Fruit fly (Drosophila melanogaster) whole organism, pupa: Measurements from ENCODE around the gene Skel.
A peak's percentile ranks its signal among the peaks of the same experiment; 100 is the strongest.

Experiments
- CG10348 ChIP-seq: fragments of 200-800 bp; sonication (Bioruptor generic); IDR thresholded peaks from 2 replicates; pipeline ENCODE4 v1.3.6; 2022; ENCODE audit warnings: missing biosample characterization, missing genetic modification characterization
- CG12605 ChIP-seq: fragments of 200-800 bp; sonication (Bioruptor generic); IDR thresholded peaks from 2 replicates; pipeline ENCODE4 v1.3.6; 2022; ENCODE audit warnings: missing biosample characterization, missing genetic modification characterization
- CG13204 ChIP-seq: fragments of 200-800 bp; sonication (Bioruptor generic); optimal IDR thresholded peaks from 2 replicates; lab custom pipeline; 2018; ENCODE audit warnings: missing biosample characterization, mild to moderate bottlenecking, missing genetic modification characterization, moderate library complexity
- CG14655 ChIP-seq: fragments of 200-800 bp; sonication (Bioruptor generic); optimal IDR thresholded peaks from 3 replicates; lab custom pipeline; 2017; ENCODE audit warnings: mild to moderate bottlenecking, missing biosample characterization, missing genetic modification reagents, missing genetic modification characterization
- CG15710 ChIP-seq: fragments of 200-800 bp; sonication (Bioruptor generic); optimal IDR thresholded peaks from 2 replicates; lab custom pipeline; 2018; ENCODE audit warnings: missing biosample characterization, mild to moderate bottlenecking, missing genetic modification characterization, moderate library complexity
- CG17806 ChIP-seq: fragments of 200-800 bp; sonication (Bioruptor generic); optimal IDR thresholded peaks from 2 replicates; lab custom pipeline; 2018; ENCODE audit warnings: missing biosample characterization, mild to moderate bottlenecking, missing genetic modification characterization, moderate library complexity
- CG32121 ChIP-seq: fragments of 200-800 bp; sonication (Bioruptor generic); IDR thresholded peaks from 2 replicates; pipeline ENCODE4 v1.3.6; 2022; ENCODE audit warnings: missing biosample characterization, missing genetic modification characterization
- CG34367 ChIP-seq: fragments of 200-800 bp; sonication (Bioruptor generic); optimal IDR thresholded peaks from 2 replicates; lab custom pipeline; 2018; ENCODE audit warnings: missing biosample characterization, mild to moderate bottlenecking, missing genetic modification characterization
- CG4496 ChIP-seq: fragments of 200-800 bp; sonication (Bioruptor generic); IDR thresholded peaks from 3 replicates; pipeline ENCODE4 v1.3.6; 2022; ENCODE audit warnings: missing biosample characterization, missing genetic modification characterization
- CG8159 ChIP-seq: fragments of 200-800 bp; sonication (Bioruptor generic); optimal IDR thresholded peaks from 3 replicates; lab custom pipeline; 2018; ENCODE audit warnings: missing biosample characterization, mild to moderate bottlenecking, missing genetic modification characterization, moderate library complexity
- CG8301 ChIP-seq: fragments of 200-800 bp; sonication (Bioruptor generic); optimal IDR thresholded peaks from 2 replicates; lab custom pipeline; 2018; ENCODE audit warnings: missing biosample characterization, mild to moderate bottlenecking, missing genetic modification characterization
- CG9948 ChIP-seq: fragments of 200-800 bp; sonication (Bioruptor generic); optimal IDR thresholded peaks from 2 replicates; lab custom pipeline; 2018; ENCODE audit warnings: missing biosample characterization, mild to moderate bottlenecking, missing genetic modification characterization, moderate library complexity
- D1 ChIP-seq: fragments of 200-800 bp; sonication (Bioruptor generic); optimal IDR thresholded peaks from 2 replicates; lab custom pipeline; 2018; ENCODE audit warnings: missing biosample characterization, mild to moderate bottlenecking, missing genetic modification characterization, moderate library complexity
- EcR ChIP-seq: fragments of 200-800 bp; sonication (Bioruptor generic); optimal IDR thresholded peaks from 3 replicates; lab custom pipeline; 2019; ENCODE audit warnings: missing biosample characterization, missing genetic modification characterization, mild to moderate bottlenecking, moderate library complexity, missing genetic modification reagents
- Ets98B ChIP-seq: fragments of 200-800 bp; sonication (Bioruptor generic); IDR thresholded peaks from 2 replicates; pipeline ENCODE4 v1.3.6; 2022; ENCODE audit warnings: missing biosample characterization, missing genetic modification characterization
- Pif1A ChIP-seq: fragments of 200-800 bp; sonication (Bioruptor generic); optimal IDR thresholded peaks from 3 replicates; lab custom pipeline; 2016; ENCODE audit warnings: missing biosample characterization, missing genetic modification characterization
- Pif1B ChIP-seq: fragments of 200-800 bp; sonication (Bioruptor generic); optimal IDR thresholded peaks from 3 replicates; lab custom pipeline; 2016; ENCODE audit warnings: missing biosample characterization, missing genetic modification characterization
- Snoo ChIP-seq: fragments of 200-800 bp; sonication (Bioruptor generic); optimal IDR thresholded peaks from 3 replicates; lab custom pipeline; 2017; ENCODE audit warnings: missing biosample characterization, mild to moderate bottlenecking, missing genetic modification characterization, inconsistent platforms
- fd96Ca ChIP-seq: fragments of 200-800 bp; sonication (Bioruptor generic); IDR thresholded peaks from 3 replicates; pipeline ENCODE4 v1.3.6; 2022; ENCODE audit warnings: missing biosample characterization, missing genetic modification characterization
- gl ChIP-seq: fragments of 200-800 bp; sonication (Bioruptor generic); optimal IDR thresholded peaks from 2 replicates; lab custom pipeline; 2018; ENCODE audit warnings: missing biosample characterization, mild to moderate bottlenecking, missing genetic modification characterization
- rn ChIP-seq: fragments of 200-800 bp; sonication (Bioruptor generic); IDR thresholded peaks from 2 replicates; pipeline ENCODE4 v1.3.6; 2022; ENCODE audit warnings: missing biosample characterization, missing genetic modification characterization

Skel gene

DNA sequence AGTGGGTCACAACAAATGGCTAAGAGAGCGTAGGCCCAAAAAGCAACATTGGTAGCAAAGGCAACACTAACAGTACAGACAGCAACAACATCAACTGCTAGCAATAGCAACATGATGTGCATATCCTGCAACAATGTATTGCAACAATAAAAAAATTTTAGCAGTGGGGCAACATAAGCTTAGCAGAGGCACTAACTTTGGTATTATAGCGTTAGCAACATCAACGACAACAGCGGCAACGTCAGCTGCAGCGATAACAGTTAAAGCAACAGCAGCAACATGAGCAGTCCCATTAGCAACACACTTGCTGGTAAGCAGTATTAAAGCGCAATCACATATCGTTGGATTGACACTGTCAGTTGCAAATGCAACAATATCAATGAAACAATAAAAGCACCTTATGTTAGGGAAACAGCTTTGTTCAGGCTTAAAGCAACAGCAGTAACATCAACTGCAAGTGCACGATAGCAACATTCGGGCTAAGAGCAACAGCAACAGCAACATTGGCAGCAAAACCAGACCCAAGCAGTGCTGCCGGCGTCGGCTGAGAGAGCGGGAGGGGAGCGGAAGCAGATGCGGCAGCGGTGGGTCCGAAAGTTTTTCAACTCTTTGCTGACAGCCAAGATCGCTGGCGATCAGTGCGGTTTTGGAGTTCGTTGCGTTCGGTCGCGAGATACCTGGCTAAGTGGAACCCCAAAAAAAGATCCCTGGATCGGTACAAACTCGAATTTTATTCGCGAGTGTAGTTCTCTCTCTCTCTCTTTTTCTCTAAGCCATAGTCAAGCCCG is at the start of gene Skel:
Gene Skel (plus strand): TSS at position 637 of the 788 bp plus-strand sequence.
- TF ChIP-seq EcR (no peak), CG14655 (GFP tag; lab: Kevin White, UChicago) (no peak), Ets98B (GFP tag; lab: Robert Waterston, UW) (peak; percentile 39; the same call in 1 of the 2 replicates), CG34367 (no peak), CG10348 (no peak), CG4496 (GFP tag; lab: Robert Waterston, UW) (no peak), CG12605 (GFP tag; lab: Robert Waterston, UW) (no peak), CG8159 (tag; lab: Kevin White, UChicago) (no peak), CG13204 (peak; percentile 14), rn (no peak), CG8301 (no peak)

DNA sequence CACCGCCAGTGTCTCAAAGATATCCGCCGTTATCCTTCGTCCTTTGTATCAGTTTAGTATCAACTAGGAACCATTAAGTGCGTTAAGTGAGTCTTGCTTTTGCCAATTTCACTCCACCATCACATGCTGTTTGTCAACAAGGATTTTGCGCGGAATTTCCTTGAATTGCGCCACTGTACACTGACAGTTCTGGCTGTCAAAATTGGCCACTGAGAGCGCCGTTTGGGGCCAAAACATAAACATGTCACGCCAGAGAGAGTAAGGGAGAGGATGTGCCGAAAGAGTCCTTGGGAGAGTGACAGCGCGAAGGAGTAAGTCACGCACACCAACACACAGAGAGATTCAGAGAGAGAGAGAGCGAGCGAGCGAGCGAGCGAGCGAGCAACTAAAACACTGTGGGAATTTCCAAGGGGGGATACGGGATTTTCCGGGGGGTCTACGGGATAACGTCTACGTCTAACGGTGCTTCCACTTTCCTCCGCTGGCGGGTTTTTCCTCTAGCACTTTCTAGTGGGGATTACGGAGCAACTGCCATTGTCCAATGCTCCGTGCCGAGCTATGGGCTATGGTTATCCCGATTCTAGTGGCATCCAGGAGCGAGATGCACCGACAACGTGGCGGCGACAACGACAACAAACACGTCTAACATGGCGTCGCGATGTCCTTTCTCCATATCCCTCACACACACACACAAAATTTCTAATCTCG is 47.9 kb upstream of the Skel start:
- no peak for TF ChIP-seq CG14655 (GFP tag; lab: Kevin White, UChicago)
- no peak for TF ChIP-seq EcR
- TF ChIP-seq Ets98B (GFP tag; lab: Robert Waterston, UW), result no peak
- no peak for TF ChIP-seq Pif1B (GFP tag; lab: Kevin White, UChicago)
- TF ChIP-seq CG17806, result no peak
- no peak for TF ChIP-seq CG9948 (tag; lab: Kevin White, UChicago)

DNA sequence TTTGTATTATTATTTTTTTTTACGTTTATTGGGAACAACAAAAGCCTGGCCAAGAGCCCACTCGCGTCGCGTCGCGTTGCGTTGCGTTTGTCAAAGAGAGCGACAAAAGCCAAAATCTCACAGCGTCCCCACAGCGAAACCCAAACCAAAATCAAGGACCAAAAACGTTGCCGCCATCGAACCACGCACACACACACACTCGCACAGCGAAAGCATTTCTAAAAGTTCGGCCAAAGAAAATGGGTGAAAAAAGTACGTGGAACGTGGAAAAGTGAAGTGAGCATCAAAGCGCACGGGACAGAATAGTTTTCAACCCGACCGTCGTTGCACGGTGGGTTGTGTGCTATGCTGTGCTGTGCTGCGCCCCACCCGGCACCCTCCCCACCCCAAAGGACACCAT is 47.3 kb upstream of the Skel start, which contains the start of gene hth:
Gene hth (minus strand): TSS at position 101 of the 400 bp plus-strand sequence.
- TF ChIP-seq fd96Ca (GFP tag; lab: Robert Waterston, UW) (no peak), CG14655 (GFP tag; lab: Kevin White, UChicago) (no peak), gl (tag; lab: Kevin White, UChicago) (no peak), Snoo (tag; lab: Kevin White, UChicago) (no peak), CG4496 (GFP tag; lab: Robert Waterston, UW) (no peak), CG8301 (no peak), D1 (tag; lab: Kevin White, UChicago) (no peak)

DNA sequence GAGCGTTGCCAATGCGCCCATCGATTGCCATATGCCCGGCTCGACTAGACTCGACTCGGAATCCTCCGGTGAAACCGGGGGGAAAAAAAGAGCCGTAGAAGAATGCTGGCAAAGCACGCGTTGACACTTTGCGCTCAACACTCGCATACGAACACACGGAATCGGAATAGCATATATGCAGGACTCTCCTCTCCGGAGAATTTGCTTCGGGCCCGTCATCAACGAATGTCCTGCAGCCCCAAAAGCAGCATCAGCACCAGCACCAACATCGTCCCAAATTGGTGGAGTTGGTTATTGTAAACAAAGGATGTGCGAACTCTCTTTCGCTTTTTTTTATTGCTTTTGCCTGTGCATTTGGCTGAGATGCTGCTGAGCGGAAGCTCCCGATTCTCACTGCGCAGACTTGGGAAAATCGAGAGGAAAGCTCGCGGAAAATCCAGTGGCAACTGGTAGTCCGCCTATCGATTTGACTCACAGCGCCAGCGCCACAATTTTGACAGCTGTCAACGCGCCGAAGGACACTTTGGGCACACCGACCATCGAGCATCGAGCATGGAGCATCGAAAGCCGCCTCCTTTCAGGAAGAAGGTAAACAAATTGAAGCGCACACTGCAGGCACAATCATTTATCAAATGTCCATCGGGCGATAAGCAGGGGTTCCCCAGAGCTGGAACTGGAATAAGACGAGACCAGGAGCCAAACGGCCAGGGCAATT is 46.0 kb upstream of the Skel start:
- TF ChIP-seq CG8159 (tag; lab: Kevin White, UChicago) (no peak), CG10348 (no peak), Snoo (tag; lab: Kevin White, UChicago) (no peak), CG15710 (no peak), EcR (no peak), CG8301 (no peak), Pif1A (GFP tag; lab: Kevin White, UChicago) (no peak), D1 (tag; lab: Kevin White, UChicago) (no peak), CG34367 (no peak), CG13204 (no peak), CG4496 (GFP tag; lab: Robert Waterston, UW) (no peak), Ets98B (GFP tag; lab: Robert Waterston, UW) (no peak), CG17806 (no peak), rn (no peak), gl (tag; lab: Kevin White, UChicago) (no peak)

DNA sequence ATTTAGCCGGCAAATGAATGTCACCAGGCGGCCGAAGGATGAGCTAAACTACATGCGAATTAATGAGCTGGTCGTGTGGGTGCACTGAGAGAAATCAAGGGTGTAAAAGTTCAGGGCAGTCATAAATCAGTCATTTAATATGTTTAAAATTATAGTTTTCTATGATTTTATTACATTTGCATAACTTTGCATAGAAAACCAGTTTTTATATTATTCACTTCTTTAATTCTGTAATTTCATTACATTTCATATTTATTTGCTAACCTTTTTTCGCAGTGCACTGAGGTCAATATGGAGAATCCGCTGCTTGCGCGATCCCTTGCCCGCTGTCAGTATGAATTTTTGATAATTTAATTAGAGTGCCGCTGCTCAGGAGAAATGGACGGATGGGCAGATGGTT is 45.5 kb upstream of the Skel start:
- TF ChIP-seq CG10348, result no peak
- no peak for TF ChIP-seq CG32121 (GFP tag; lab: Robert Waterston, UW)
- TF ChIP-seq Snoo (tag; lab: Kevin White, UChicago), result no peak
- no peak for TF ChIP-seq CG8301
- TF ChIP-seq Pif1A (GFP tag; lab: Kevin White, UChicago), result no peak
- peak; percentile 18 for TF ChIP-seq CG9948 (tag; lab: Kevin White, UChicago)
- TF ChIP-seq CG17806, result peak; percentile 16
- TF ChIP-seq gl (tag; lab: Kevin White, UChicago), result no peak
- no peak for TF ChIP-seq CG12605 (GFP tag; lab: Robert Waterston, UW)
- TF ChIP-seq fd96Ca (GFP tag; lab: Robert Waterston, UW), result no peak
- peak; percentile 14 for TF ChIP-seq CG14655 (GFP tag; lab: Kevin White, UChicago)
- TF ChIP-seq CG15710, result no peak
- no peak for TF ChIP-seq EcR
- no peak for TF ChIP-seq CG34367
- peak; percentile 21 for TF ChIP-seq CG8159 (tag; lab: Kevin White, UChicago)
- no peak for TF ChIP-seq CG13204
- no peak for TF ChIP-seq rn
- TF ChIP-seq Pif1B (GFP tag; lab: Kevin White, UChicago), result no peak
- TF ChIP-seq Ets98B (GFP tag; lab: Robert Waterston, UW), result no peak
- no peak for TF ChIP-seq CG4496 (GFP tag; lab: Robert Waterston, UW)
- no peak for TF ChIP-seq D1 (tag; lab: Kevin White, UChicago)
